Fruit fly (Drosophila melanogaster) whole organism, embryonic: ENCODE measurements around the gene jim.

Source experiments
- Atf6 ChIP-seq: fragments of 200-800 bp; sonication (Bioruptor generic); IDR thresholded peaks from 2 replicates; pipeline ENCODE4 v1.3.6; 2022; ENCODE audit warnings: missing biosample characterization, missing genetic modification characterization
- BEAF-32 ChIP-seq: fragments of 200-800 bp; sonication (Bioruptor generic); optimal IDR thresholded peaks from 3 replicates; lab custom pipeline; 2017; ENCODE audit warnings: missing biosample characterization, missing genetic modification characterization, mild to moderate bottlenecking, moderate library complexity, missing genetic modification reagents
- Bdp1 ChIP-seq: fragments of 200-800 bp; sonication (Bioruptor generic); optimal IDR thresholded peaks from 3 replicates; lab custom pipeline; 2016; ENCODE audit warnings: missing biosample characterization, missing genetic modification characterization
- CG10431 ChIP-seq: fragments of 200-800 bp; sonication (Bioruptor generic); optimal IDR thresholded peaks from 3 replicates; lab custom pipeline; 2018; ENCODE audit warnings: missing biosample characterization, mild to moderate bottlenecking, missing genetic modification characterization
- CG10565 ChIP-seq: fragments of 200-800 bp; sonication (Bioruptor generic); optimal IDR thresholded peaks from 3 replicates; lab custom pipeline; 2016; ENCODE audit warnings: missing biosample characterization, mild to moderate bottlenecking, missing genetic modification characterization
- CG12659 ChIP-seq: fragments of 200-800 bp; sonication (Bioruptor generic); optimal IDR thresholded peaks from 3 replicates; lab custom pipeline; 2017; ENCODE audit warnings: mild to moderate bottlenecking, missing biosample characterization, missing genetic modification reagents, missing genetic modification characterization
- CG13287 ChIP-seq: fragments of 200-800 bp; sonication (Bioruptor generic); IDR thresholded peaks from 2 replicates; pipeline ENCODE4 v1.3.6; 2022; ENCODE audit warnings: missing biosample characterization, missing genetic modification characterization; ENCODE audit not compliant: partially characterized antibody
- CG13624 ChIP-seq: fragments of 200-800 bp; sonication (Bioruptor generic); optimal IDR thresholded peaks from 2 replicates; lab custom pipeline; 2016; ENCODE audit warnings: missing biosample characterization, missing genetic modification characterization
- CG13775 ChIP-seq: fragments of 200-800 bp; sonication (Bioruptor generic); optimal IDR thresholded peaks from 3 replicates; lab custom pipeline; 2017; ENCODE audit warnings: missing biosample characterization, mild to moderate bottlenecking, missing genetic modification characterization
- CG14441 ChIP-seq: fragments of 200-800 bp; sonication (Bioruptor generic); IDR thresholded peaks from 2 replicates; pipeline ENCODE4 v1.3.6; 2022; ENCODE audit warnings: missing biosample characterization, missing genetic modification characterization
- CG1602 ChIP-seq: fragments of 200-800 bp; sonication (Bioruptor generic); optimal IDR thresholded peaks from 3 replicates; lab custom pipeline; 2016; ENCODE audit warnings: missing biosample characterization, missing genetic modification characterization
- CG17385 ChIP-seq: fragments of 200-800 bp; sonication (Bioruptor generic); optimal IDR thresholded peaks from 3 replicates; lab custom pipeline; 2018; ENCODE audit warnings: missing biosample characterization, mild to moderate bottlenecking, missing genetic modification characterization
- CG18262 ChIP-seq: fragments of 200-800 bp; optimal IDR thresholded peaks from 3 replicates; lab custom pipeline; 2019; ENCODE audit warnings: missing biosample characterization, mild to moderate bottlenecking, missing genetic modification characterization, moderate library complexity
- CG18599 ChIP-seq: fragments of 200-800 bp; sonication (Bioruptor generic); optimal IDR thresholded peaks from 3 replicates; lab custom pipeline; 2017; ENCODE audit warnings: missing biosample characterization, missing genetic modification characterization, mild to moderate bottlenecking, moderate library complexity, missing genetic modification reagents
- CG2202 ChIP-seq: fragments of 200-800 bp; sonication (Bioruptor generic); optimal IDR thresholded peaks from 2 replicates; lab custom pipeline; 2018; ENCODE audit warnings: missing biosample characterization, mild to moderate bottlenecking, missing genetic modification characterization
- CG2875 ChIP-seq: fragments of 200-800 bp; sonication (Bioruptor generic); optimal IDR thresholded peaks from 2 replicates; lab custom pipeline; 2017; ENCODE audit warnings: missing biosample characterization, mild to moderate bottlenecking, missing genetic modification characterization, missing genetic modification reagents
- CG32767 ChIP-seq: fragments of 200-800 bp; sonication (Bioruptor generic); IDR thresholded peaks from 2 replicates; pipeline ENCODE4 v1.3.6; 2022; ENCODE audit warnings: missing biosample characterization, missing genetic modification characterization
- CG34422 ChIP-seq: fragments of 200-800 bp; sonication (Bioruptor generic); IDR thresholded peaks from 3 replicates; pipeline ENCODE4 v1.3.6; 2022; ENCODE audit warnings: missing biosample characterization, missing genetic modification characterization
- CG3847 ChIP-seq: fragments of 200-800 bp; sonication (Bioruptor generic); IDR thresholded peaks from 2 replicates; pipeline ENCODE4 v1.3.6; 2022; ENCODE audit warnings: missing biosample characterization, missing genetic modification characterization
- CG6254 ChIP-seq: fragments of 200-800 bp; sonication (Bioruptor generic); optimal IDR thresholded peaks from 3 replicates; lab custom pipeline; 2017; ENCODE audit warnings: mild to moderate bottlenecking, missing biosample characterization, missing genetic modification reagents, missing genetic modification characterization
- CG6272 ChIP-seq: fragments of 200-800 bp; sonication (Bioruptor generic); IDR thresholded peaks from 2 replicates; pipeline ENCODE4 v1.3.6; 2022; ENCODE audit warnings: missing biosample characterization, missing genetic modification characterization
- CG6791 ChIP-seq: fragments of 200-800 bp; sonication (Bioruptor generic); IDR thresholded peaks from 3 replicates; pipeline ENCODE4 v1.3.6; 2022; ENCODE audit warnings: missing biosample characterization, missing genetic modification characterization; ENCODE audit not compliant: partially characterized antibody
- CG8281 ChIP-seq: fragments of 200-800 bp; sonication (Bioruptor generic); optimal IDR thresholded peaks from 2 replicates; lab custom pipeline; 2018; ENCODE audit warnings: missing biosample characterization, mild to moderate bottlenecking, missing genetic modification characterization, moderate library complexity
- CG8944 ChIP-seq: fragments of 200-800 bp; sonication (Bioruptor generic); optimal IDR thresholded peaks from 3 replicates; lab custom pipeline; 2016; ENCODE audit warnings: missing biosample characterization, missing genetic modification characterization
- CG9727 ChIP-seq: fragments of 200-800 bp; sonication (Bioruptor generic); optimal IDR thresholded peaks from 3 replicates; lab custom pipeline; 2017; ENCODE audit warnings: missing biosample characterization, mild to moderate bottlenecking, missing genetic modification characterization
- Drgx ChIP-seq: fragments of 200-800 bp; sonication (Bioruptor generic); IDR thresholded peaks from 2 replicates; pipeline ENCODE4 v1.3.6; 2022; ENCODE audit warnings: missing biosample characterization, missing genetic modification characterization
- HLH3B ChIP-seq: fragments of 200-800 bp; sonication (Bioruptor generic); IDR thresholded peaks from 2 replicates; pipeline ENCODE4 v1.3.6; 2022; ENCODE audit warnings: missing biosample characterization, missing genetic modification characterization
- Hmx ChIP-seq: fragments of 200-800 bp; sonication (Bioruptor generic); optimal IDR thresholded peaks from 2 replicates; lab custom pipeline; 2016; ENCODE audit warnings: missing biosample characterization, missing genetic modification characterization
- Hr3 ChIP-seq: fragments of 200-800 bp; sonication (Bioruptor generic); optimal IDR thresholded peaks from 3 replicates; lab custom pipeline; 2016; ENCODE audit warnings: missing biosample characterization, missing genetic modification characterization
- Meics ChIP-seq: fragments of 200-800 bp; sonication (Bioruptor generic); optimal IDR thresholded peaks from 2 replicates; lab custom pipeline; 2017; ENCODE audit warnings: missing biosample characterization, mild to moderate bottlenecking, missing genetic modification characterization
- Oli ChIP-seq: fragments of 200-800 bp; sonication (Bioruptor generic); optimal IDR thresholded peaks from 2 replicates; lab custom pipeline; 2018; ENCODE audit warnings: missing biosample characterization, mild to moderate bottlenecking, missing genetic modification characterization, moderate library complexity
- Pdp1 ChIP-seq, 2 experiments: fragments of 200-800 bp; sonication (Bioruptor generic); optimal IDR thresholded peaks; 3 replicates each; lab custom pipeline; 2016; ENCODE audit warnings: missing biosample characterization in 2 of 2, missing genetic modification characterization in 2 of 2, mild to moderate bottlenecking in 1 of 2, moderate library complexity in 1 of 2
- Ravus ChIP-seq: fragments of 200-800 bp; sonication (Bioruptor generic); IDR thresholded peaks from 2 replicates; pipeline ENCODE4 v1.3.6; 2022; ENCODE audit warnings: missing biosample characterization, missing genetic modification characterization
- Sin3A ChIP-seq: fragments of >200 bp; optimal IDR thresholded peaks from 2 replicates; lab custom pipeline; 2018
- Stat92E ChIP-seq, 3 experiments: fragments of >200 bp in 2 of 3; fragments of 200-800 bp in 1 of 3; sonication (Bioruptor generic) in 1 of 3; optimal IDR thresholded peaks; 2 replicates each; lab custom pipeline; 2017 to 2019; ENCODE audit warnings: missing biosample characterization in 3 of 3, missing genetic modification characterization in 3 of 3, mild to moderate bottlenecking in 1 of 3, moderate library complexity in 1 of 3
- TFAM ChIP-seq: fragments of 200-800 bp; sonication (Bioruptor generic); optimal IDR thresholded peaks from 2 replicates; lab custom pipeline; 2017; ENCODE audit warnings: missing biosample characterization, missing genetic modification characterization, inconsistent platforms
- bigmax ChIP-seq: fragments of 200-800 bp; sonication (Bioruptor generic); optimal IDR thresholded peaks from 2 replicates; lab custom pipeline; 2018; ENCODE audit warnings: missing biosample characterization, mild to moderate bottlenecking, missing genetic modification characterization
- bsh ChIP-seq, 2 experiments: fragments of 200-800 bp; sonication (Bioruptor generic); optimal IDR thresholded peaks; 2 replicates each; lab custom pipeline; 2017 to 2018; ENCODE audit warnings: mild to moderate bottlenecking in 2 of 2, missing biosample characterization in 2 of 2, missing genetic modification characterization in 2 of 2, moderate library complexity in 1 of 2
- cwo ChIP-seq: fragments of 200-800 bp; sonication (Bioruptor generic); optimal IDR thresholded peaks from 3 replicates; lab custom pipeline; 2017; ENCODE audit warnings: missing biosample characterization, missing genetic modification characterization, mild to moderate bottlenecking, moderate library complexity, missing genetic modification reagents
- dmrt11E ChIP-seq: fragments of 200-800 bp; sonication (Bioruptor generic); optimal IDR thresholded peaks from 3 replicates; lab custom pipeline; 2018; ENCODE audit warnings: missing biosample characterization, mild to moderate bottlenecking, missing genetic modification characterization, moderate library complexity
- dpn ChIP-seq, 2 experiments: fragments of 200-800 bp; sonication (Bioruptor generic); optimal IDR thresholded peaks; 3 replicates each; lab custom pipeline; 2016; ENCODE audit warnings: missing biosample characterization in 2 of 2, missing genetic modification characterization in 2 of 2
- ewg ChIP-seq: fragments of 200-800 bp; sonication (Bioruptor generic); optimal IDR thresholded peaks from 3 replicates; lab custom pipeline; 2017; ENCODE audit warnings: mild to moderate bottlenecking, missing biosample characterization, missing genetic modification reagents, missing genetic modification characterization
- lmd ChIP-seq: fragments of 200-800 bp; sonication (Bioruptor generic); IDR thresholded peaks from 2 replicates; pipeline ENCODE4 v1.3.6; 2022; ENCODE audit warnings: missing biosample characterization, missing genetic modification characterization
- onecut ChIP-seq: fragments of 200-800 bp; sonication (Bioruptor generic); IDR thresholded peaks from 2 replicates; pipeline ENCODE4 v1.3.6; 2022; ENCODE audit warnings: missing biosample characterization, missing genetic modification characterization
- org-1 ChIP-seq: fragments of 200-800 bp; sonication (Bioruptor generic); optimal IDR thresholded peaks from 2 replicates; lab custom pipeline; 2017; ENCODE audit warnings: missing biosample characterization, missing genetic modification characterization
- p53 ChIP-seq: fragments of 200-800 bp; sonication (Bioruptor generic); optimal IDR thresholded peaks from 2 replicates; lab custom pipeline; 2016; ENCODE audit warnings: missing biosample characterization, missing genetic modification characterization
- rib ChIP-seq: fragments of 200-800 bp; sonication (Bioruptor generic); IDR thresholded peaks from 2 replicates; pipeline ENCODE4 v1.3.6; 2022; ENCODE audit warnings: missing biosample characterization, missing genetic modification characterization
- sisA ChIP-seq: fragments of 200-800 bp; sonication (Bioruptor generic); IDR thresholded peaks from 2 replicates; pipeline ENCODE4 v1.3.6; 2022; ENCODE audit warnings: missing biosample characterization, missing genetic modification characterization
- slou ChIP-seq: fragments of 200-800 bp; sonication (Bioruptor generic); optimal IDR thresholded peaks from 3 replicates; lab custom pipeline; 2016; ENCODE audit warnings: missing biosample characterization, missing genetic modification characterization
- tgo ChIP-seq: fragments of 200-800 bp; sonication (Bioruptor generic); IDR thresholded peaks from 3 replicates; pipeline ENCODE4 v1.3.6; 2022; ENCODE audit warnings: missing biosample characterization, missing genetic modification characterization
- unpg ChIP-seq: fragments of 200-800 bp; sonication (Bioruptor generic); optimal IDR thresholded peaks from 3 replicates; lab custom pipeline; 2018; ENCODE audit warnings: missing biosample characterization, mild to moderate bottlenecking, missing genetic modification characterization, moderate library complexity

Gene jim

dm6 chr3L:22865061-22865418 lies 30.0 kb upstream of the jim start (continued):
- TF ChIP-seq CG6272 (GFP tag; lab: Robert Waterston, UW), result no peak
- TF ChIP-seq Ravus, result no peak; the same call in 1 of the 2 replicates
- TF ChIP-seq Pdp1 (GFP tag; optimal IDR thresholded peaks at IDR 0.05; lab: Kevin White, UChicago), result peak; percentile 31 to 78
- peak; percentile 25 for TF ChIP-seq ewg (GFP tag; lab: Kevin White, UChicago)
- no peak for TF ChIP-seq TFAM (GFP tag; lab: Kevin White, UChicago)
- peak; percentile 38 for TF ChIP-seq CG6254 (GFP tag; lab: Kevin White, UChicago)
- peak; percentile 81 for TF ChIP-seq CG18262
- TF ChIP-seq CG1602, result peak; percentile 27
- peak; percentile 38 for TF ChIP-seq CG13775 (GFP tag; lab: Kevin White, UChicago)
- TF ChIP-seq onecut, result no peak
- TF ChIP-seq CG3847 (GFP tag; lab: Robert Waterston, UW), result peak; percentile 70
- TF ChIP-seq CG34422, result no peak
- TF ChIP-seq tgo (GFP tag; lab: Robert Waterston, UW), result peak; percentile 70; the same call in 2 of the 3 replicates
- peak; percentile 43; the same call in 1 of the 2 replicates for TF ChIP-seq rib (GFP tag; lab: Robert Waterston, UW)
- TF ChIP-seq dmrt11E (tag; lab: Kevin White, UChicago), result peak; percentile 2
- peak; percentile 49; the same call in 1 of the 2 replicates for TF ChIP-seq sisA (GFP tag; lab: Robert Waterston, UW)
- TF ChIP-seq Hmx (GFP tag; lab: Kevin White, UChicago), result no peak
- no peak for TF ChIP-seq CG6791
- no peak for TF ChIP-seq CG10565
- peak; percentile 55 for TF ChIP-seq Hr3 (GFP tag; lab: Kevin White, UChicago)
- peak; percentile 64 for TF ChIP-seq lmd (GFP tag; lab: Robert Waterston, UW)
- TF ChIP-seq CG14441 (GFP tag; lab: Robert Waterston, UW), result peak; percentile 59
- TF ChIP-seq CG2202 (tag; lab: Kevin White, UChicago), result no peak
- no peak for TF ChIP-seq CG8944
- TF ChIP-seq cwo (GFP tag; lab: Kevin White, UChicago), result peak; percentile 49
- no peak for TF ChIP-seq CG13624 (GFP tag; lab: Kevin White, UChicago)
- peak; percentile 81 for TF ChIP-seq Atf6
- TF ChIP-seq CG17385, result peak; percentile 74
- peak; percentile 45 to 57 for TF ChIP-seq bsh (GFP tag; optimal IDR thresholded peaks at IDR 0.05; lab: Kevin White, UChicago)
- TF ChIP-seq Oli (tag; lab: Kevin White, UChicago), result peak; percentile 84
- no peak for TF ChIP-seq CG8281
- peak; percentile 23 for TF ChIP-seq CG2875
- TF ChIP-seq Stat92E (GFP tag; optimal IDR thresholded peaks at IDR 0.05; lab: Kevin White, UChicago), result no peak
- peak; percentile 21 for TF ChIP-seq slou (GFP tag; lab: Kevin White, UChicago)
- no peak for TF ChIP-seq Sin3A (lab: Kevin White, UChicago)
- peak; percentile 71 for TF ChIP-seq HLH3B (GFP tag; lab: Robert Waterston, UW)
- peak; percentile 77 for TF ChIP-seq Drgx (GFP tag; lab: Robert Waterston, UW)
- TF ChIP-seq BEAF-32, result no peak
- no peak for TF ChIP-seq CG13287 (GFP tag; lab: Robert Waterston, UW)
- TF ChIP-seq CG32767 (GFP tag; lab: Robert Waterston, UW), result peak; percentile 75
- TF ChIP-seq p53 (GFP tag; lab: Kevin White, UChicago), result no peak
- peak; percentile 64 for TF ChIP-seq CG18599
- TF ChIP-seq org-1 (GFP tag; lab: Kevin White, UChicago), result peak; percentile 68
- TF ChIP-seq CG10431, result no peak
- no peak for TF ChIP-seq bigmax
- no peak for TF ChIP-seq Bdp1 (GFP tag; lab: Kevin White, UChicago)
- peak; percentile 78 for TF ChIP-seq unpg (GFP tag; lab: Kevin White, UChicago)
- TF ChIP-seq CG9727 (GFP tag; lab: Kevin White, UChicago), result peak; percentile 21
- TF ChIP-seq Meics (GFP tag; lab: Kevin White, UChicago), result peak; percentile 70
- peak; percentile 72 for TF ChIP-seq CG12659
- TF ChIP-seq dpn (GFP tag; optimal IDR thresholded peaks at IDR 0.05; lab: Kevin White, UChicago), result peak; percentile 7 to 69
